Worm (Caenorhabditis elegans): Measurements from ENCODE around the gene srab-4.

- no peak for TF ChIP-seq snpc-4 (tag; optimal IDR thresholded peaks at IDR 0.05)
- TF ChIP-seq unc-39 (tag; optimal IDR thresholded peaks at IDR 0.05) = no peak
- TF ChIP-seq blmp-1 (tag; optimal IDR thresholded peaks at IDR 0.05) = no peak
- TF ChIP-seq lsy-2 (tag; optimal IDR thresholded peaks at IDR 0.05) = no peak
- TF ChIP-seq nhr-76 (tag; optimal IDR thresholded peaks at IDR 0.05) = no peak
- no peak for TF ChIP-seq unc-62 (GFP tag; optimal IDR thresholded peaks at IDR 0.05)
- no peak for TF ChIP-seq ztf-11 (tag; optimal IDR thresholded peaks at IDR 0.05)
- no peak for TF ChIP-seq elt-1 (tag; optimal IDR thresholded peaks at IDR 0.05; ENCODE audit: borderline replicate concordance, insufficient read depth)
- no peak for TF ChIP-seq nhr-237 (tag; optimal IDR thresholded peaks at IDR 0.05)
- no peak for TF ChIP-seq sptf-1 (tag; optimal IDR thresholded peaks at IDR 0.05)
- no peak for TF ChIP-seq sem-2 (GFP tag; optimal IDR thresholded peaks at IDR 0.05)
- TF ChIP-seq bed-3 (GFP tag; optimal IDR thresholded peaks at IDR 0.05) = no peak
- no peak for TF ChIP-seq nhr-28 (tag; optimal IDR thresholded peaks at IDR 0.05)
Observed at ce11 chrV:6979019-6979418, 24.9 kb upstream of the srab-4 start, which contains the start of gene sre-12.
